Worm (Caenorhabditis elegans) whole organism, L3 larva: ENCODE results near the gene luc-7L3.

Experiments used
- R02D3.7 ChIP-seq: fragments of 150-350 bp; optimal IDR thresholded peaks from 2 replicates; lab custom pipeline; 2014; ENCODE audit warnings: missing biosample characterization, missing genetic modification characterization
- ZK546.5 ChIP-seq: sonication (generic microtip); optimal IDR thresholded peaks from 2 replicates; lab custom pipeline; 2017; ENCODE audit warnings: missing biosample characterization, missing genetic modification characterization
- ama-1 ChIP-seq: fragments of 150-350 bp; optimal IDR thresholded peaks from 2 replicates; lab custom pipeline; 2018
- ceh-16 ChIP-seq: sonication (generic microtip); optimal IDR thresholded peaks from 2 replicates; lab custom pipeline; 2017; ENCODE audit warnings: missing biosample characterization, missing genetic modification characterization
- ceh-82 ChIP-seq: fragments of 150-350 bp; optimal IDR thresholded peaks from 2 replicates; lab custom pipeline; 2014; ENCODE audit warnings: missing biosample characterization, missing genetic modification characterization
- ceh-9 ChIP-seq: sonication (generic microtip); optimal IDR thresholded peaks from 2 replicates; lab custom pipeline; 2018; ENCODE audit warnings: missing biosample characterization, missing genetic modification characterization
- egl-27 ChIP-seq: sonication (generic microtip); optimal IDR thresholded peaks from 4 replicates; lab custom pipeline; 2017; ENCODE audit warnings: missing biosample characterization, missing genetic modification reagents, missing genetic modification characterization
- elt-2 ChIP-seq: sonication (generic microtip); optimal IDR thresholded peaks from 2 replicates; lab custom pipeline; 2016; ENCODE audit warnings: missing genetic modification reagents, mild to moderate bottlenecking, missing genetic modification characterization, missing compliant biosample characterization
- elt-3 ChIP-seq, 3 experiments: fragments of 150-350 bp in 1 of 3; sonication (generic microtip) in 2 of 3; optimal IDR thresholded peaks; 2 replicates in 2 of 3; 4 replicates in 1 of 3; lab custom pipeline; 2014 to 2017; ENCODE audit warnings: missing biosample characterization in 3 of 3, missing genetic modification characterization in 3 of 3
- eor-1 ChIP-seq, 2 experiments: fragments of 150-350 bp; optimal IDR thresholded peaks; 2 replicates each; lab custom pipeline; 2014 to 2018; ENCODE audit warnings: missing biosample characterization in 2 of 2, missing genetic modification characterization in 2 of 2
- fkh-10 ChIP-seq: sonication (generic microtip); optimal IDR thresholded peaks from 2 replicates; lab custom pipeline; 2017; ENCODE audit warnings: missing biosample characterization, missing genetic modification reagents, missing genetic modification characterization
- fkh-2 ChIP-seq: fragments of 150-350 bp; optimal IDR thresholded peaks from 2 replicates; lab custom pipeline; 2014; ENCODE audit warnings: missing biosample characterization, missing genetic modification reagents, missing genetic modification characterization
- hmg-11 ChIP-seq: sonication (generic microtip); optimal IDR thresholded peaks from 2 replicates; lab custom pipeline; 2016; ENCODE audit warnings: missing genetic modification characterization, missing compliant biosample characterization
- jun-1 ChIP-seq: fragments of 150-350 bp; optimal IDR thresholded peaks from 2 replicates; lab custom pipeline; 2014; ENCODE audit warnings: missing biosample characterization, missing genetic modification reagents, missing genetic modification characterization
- lin-15B ChIP-seq: fragments of 150-350 bp; optimal IDR thresholded peaks from 2 replicates; lab custom pipeline; 2014; ENCODE audit warnings: missing biosample characterization, missing genetic modification characterization
- lin-39 ChIP-seq: fragments of 150-350 bp; optimal IDR thresholded peaks from 2 replicates; lab custom pipeline; 2018; ENCODE audit warnings: missing biosample characterization, missing genetic modification reagents, missing genetic modification characterization
- mdl-1 ChIP-seq: fragments of 150-350 bp; optimal IDR thresholded peaks from 2 replicates; lab custom pipeline; 2014; ENCODE audit warnings: missing biosample characterization, missing genetic modification characterization
- mml-1 ChIP-seq: fragments of 150-350 bp; sonication (generic microtip); optimal IDR thresholded peaks from 3 replicates; lab custom pipeline; 2014; ENCODE audit warnings: missing biosample characterization, missing genetic modification characterization
- nfya-1 ChIP-seq: sonication (generic microtip); optimal IDR thresholded peaks from 2 replicates; lab custom pipeline; 2017; ENCODE audit warnings: missing genetic modification characterization, mild to moderate bottlenecking, missing compliant biosample characterization, antibody characterized with exemption, moderate library complexity; ENCODE audit not compliant: insufficient read depth
- nhr-12 ChIP-seq: fragments of 150-350 bp; optimal IDR thresholded peaks from 2 replicates; lab custom pipeline; 2014; ENCODE audit warnings: missing biosample characterization, missing genetic modification characterization
- nhr-237 ChIP-seq: fragments of 150-350 bp; optimal IDR thresholded peaks from 2 replicates; lab custom pipeline; 2014; ENCODE audit warnings: missing biosample characterization, missing genetic modification characterization
- nhr-25 ChIP-seq: sonication (generic microtip); optimal IDR thresholded peaks from 2 replicates; lab custom pipeline; 2017; ENCODE audit warnings: missing biosample characterization, missing genetic modification characterization
- nhr-28 ChIP-seq: fragments of 150-350 bp; optimal IDR thresholded peaks from 2 replicates; lab custom pipeline; 2014; ENCODE audit warnings: missing biosample characterization, missing genetic modification characterization
- nhr-43 ChIP-seq: sonication (generic microtip); optimal IDR thresholded peaks from 2 replicates; lab custom pipeline; 2016; ENCODE audit warnings: mild to moderate bottlenecking, missing genetic modification characterization, missing compliant biosample characterization; ENCODE audit not compliant: poor library complexity, severe bottlenecking
- nhr-77 ChIP-seq: fragments of 150-350 bp; optimal IDR thresholded peaks from 2 replicates; lab custom pipeline; 2014; ENCODE audit warnings: missing biosample characterization, missing genetic modification characterization
- skn-1 ChIP-seq: fragments of 150-350 bp; optimal IDR thresholded peaks from 2 replicates; lab custom pipeline; 2014; ENCODE audit warnings: missing biosample characterization, missing genetic modification characterization
- snpc-4 ChIP-seq: fragments of 150-350 bp; optimal IDR thresholded peaks from 2 replicates; lab custom pipeline; 2014; ENCODE audit warnings: missing biosample characterization, missing genetic modification characterization
- unc-39 ChIP-seq: sonication (generic microtip); optimal IDR thresholded peaks from 4 replicates; lab custom pipeline; 2017; ENCODE audit warnings: missing biosample characterization, missing genetic modification characterization
- ztf-11 ChIP-seq: fragments of 150-350 bp; optimal IDR thresholded peaks from 2 replicates; lab custom pipeline; 2014; ENCODE audit warnings: missing biosample characterization, missing genetic modification characterization

The luc-7L3 gene

ce11 chrII:87937-88336, 9.9 kb downstream of the luc-7L3 start:
- TF ChIP-seq lin-15B, result no peak
- no peak for TF ChIP-seq nhr-43
- TF ChIP-seq ceh-16, result no peak

ce11 chrII:86794-87193, 11.0 kb downstream of the luc-7L3 start:
- TF ChIP-seq nhr-77 (tag; lab: Kevin White, UChicago) (no peak), skn-1 (tag; lab: Kevin White, UChicago) (no peak), ceh-82 (tag; lab: Kevin White, UChicago) (no peak), mml-1 (tag; lab: Kevin White, UChicago) (no peak), fkh-2 (no peak), elt-2 (no peak)

- TF ChIP-seq ZK546.5 (tag; lab: Kevin White, UChicago) (no peak), R02D3.7 (tag; lab: Kevin White, UChicago) (no peak), snpc-4 (tag; lab: Kevin White, UChicago) (no peak), hmg-11 (tag; lab: Kevin White, UChicago) (no peak), unc-39 (tag; lab: Kevin White, UChicago) (no peak), elt-3 (tag; optimal IDR thresholded peaks at IDR 0.05; lab: Kevin White, UChicago) (no peak), ztf-11 (tag; lab: Kevin White, UChicago) (no peak), ama-1 (lab: Kevin White, UChicago) (no peak)
- TF ChIP-seq, all 47 proteins: peak for 0
These were observed 13.7 kb downstream of the luc-7L3 start, which contains the start of gene C50D2.6 for ce11 chrII:84134-84533. C50D2.6 (plus strand) TSS chrII:84434.

- TF ChIP-seq ZK546.5 (tag; lab: Kevin White, UChicago), result no peak
- TF ChIP-seq ztf-11 (tag; lab: Kevin White, UChicago), result no peak
- TF ChIP-seq snpc-4 (tag; lab: Kevin White, UChicago), result no peak
- TF ChIP-seq nhr-28 (tag; lab: Kevin White, UChicago), result no peak
- TF ChIP-seq ceh-16, result no peak
- no peak for TF ChIP-seq nhr-25 (tag; lab: Kevin White, UChicago)
- no peak for TF ChIP-seq nhr-237 (tag; lab: Kevin White, UChicago)
These were observed 18.7 kb downstream of the luc-7L3 start, which contains the start of gene C23H3.9 for ce11 chrII:79166-79565. C23H3.9 (minus strand) TSS chrII:79266.

ce11 chrII:76662-77061, 21.2 kb downstream of the luc-7L3 start:
- TF ChIP-seq nfya-1 (tag; lab: Kevin White, UChicago), result no peak
- TF ChIP-seq ztf-11 (tag; lab: Kevin White, UChicago), result no peak
- peak; percentile 16 for TF ChIP-seq elt-2
- TF ChIP-seq hmg-11 (tag; lab: Kevin White, UChicago), result no peak
- TF ChIP-seq jun-1 (tag; lab: Kevin White, UChicago), result no peak
- TF ChIP-seq lin-39, result no peak
- TF ChIP-seq nhr-237 (tag; lab: Kevin White, UChicago), result no peak
- TF ChIP-seq unc-39 (tag; lab: Kevin White, UChicago), result no peak

ce11 chrII:75831-76230, 22.0 kb downstream of the luc-7L3 start:
- TF ChIP-seq nhr-12, result no peak
- TF ChIP-seq mdl-1 (tag; lab: Kevin White, UChicago), result no peak
- TF ChIP-seq ceh-82 (tag; lab: Kevin White, UChicago), result no peak

- TF ChIP-seq nfya-1 (tag; lab: Kevin White, UChicago), result no peak
- TF ChIP-seq ceh-9 (tag; lab: Kevin White, UChicago), result no peak
- no peak for TF ChIP-seq elt-2
- TF ChIP-seq ama-1 (lab: Kevin White, UChicago), result no peak
- TF ChIP-seq lin-39, result no peak
- no peak for TF ChIP-seq egl-27
These were observed 23.9 kb downstream of the luc-7L3 start for ce11 chrII:73892-74291.

- no peak for TF ChIP-seq eor-1 (tag; optimal IDR thresholded peaks at IDR 0.05; lab: Kevin White, UChicago)
- TF ChIP-seq fkh-10 (GFP tag; lab: Kevin White, UChicago), result peak; percentile 95
- no peak for TF ChIP-seq snpc-4 (tag; lab: Kevin White, UChicago)
- TF ChIP-seq nhr-12, result no peak
- TF ChIP-seq unc-39 (tag; lab: Kevin White, UChicago), result no peak
These were observed 24.5 kb downstream of the luc-7L3 start for ce11 chrII:73329-73728.
